Fruit fly (Drosophila melanogaster): ENCODE data around the gene CG4281.

DNA sequence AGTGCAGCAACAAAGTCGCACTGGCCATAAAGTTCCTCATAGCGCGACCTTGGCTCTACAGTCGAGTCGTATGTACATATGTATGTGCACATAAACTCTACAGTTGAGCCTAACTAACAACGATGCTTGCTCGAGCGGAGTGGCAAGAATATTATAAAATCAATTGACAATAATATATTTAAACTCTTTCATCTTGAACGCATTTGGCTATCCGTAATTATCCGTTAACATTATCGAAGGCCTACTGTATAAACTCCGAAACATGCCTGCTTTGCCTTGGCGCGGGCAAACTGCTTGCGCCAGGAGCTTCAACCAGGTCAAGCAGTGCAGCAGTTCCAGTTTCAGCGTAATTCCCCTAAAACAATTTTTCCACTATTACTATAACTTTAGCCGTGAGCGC, 43.7 kb upstream of the CG4281 start:
- TF ChIP-seq CG5245 (GFP tag; optimal IDR thresholded peaks at IDR 0.05) (no peak), ATbp (GFP tag; optimal IDR thresholded peaks at IDR 0.05) (no peak), CG17829 (tag; optimal IDR thresholded peaks at IDR 0.05) (no peak)
